Fruit fly (Drosophila melanogaster): Measurements from ENCODE around the gene robo2.

robo2 gene

DNA sequence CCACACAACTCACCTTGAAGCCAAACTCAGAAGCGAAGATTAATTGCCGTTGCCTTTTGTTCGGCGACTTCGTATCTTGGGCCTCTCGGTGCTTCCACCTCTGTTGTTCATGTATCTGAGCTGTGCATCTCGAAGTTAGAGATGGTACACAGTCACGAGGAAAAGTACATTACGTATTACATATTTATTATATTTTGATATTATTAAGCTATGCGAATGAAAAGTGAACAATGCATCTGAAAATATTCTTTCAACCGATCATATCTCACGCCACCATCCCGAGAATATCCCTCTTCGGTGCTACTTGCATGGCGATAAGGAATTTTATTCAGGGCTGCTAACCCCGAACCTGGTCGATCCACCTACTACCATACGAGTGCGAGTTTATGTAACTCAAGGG lies 24.8 kb upstream of the robo2 start (continued):
- TF ChIP-seq CG31441 (GFP tag; IDR thresholded peaks at IDR 0.05) (peak; percentile 57; the same call in 1 of the 2 replicates), CG10267 (tag; optimal IDR thresholded peaks at IDR 0.05) (peak; percentile 39), Aef1 (GFP tag; IDR thresholded peaks at IDR 0.05) (no peak), caup (GFP tag; optimal IDR thresholded peaks at IDR 0.05; ENCODE audit: severe bottlenecking) (no peak), p53 (GFP tag; optimal IDR thresholded peaks at IDR 0.05) (no peak), HLH4C (GFP tag; IDR thresholded peaks at IDR 0.05; ENCODE audit: partially characterized antibody) (0 out of 3 replicates have a peak, but pooled peaks have one; percentile 19), crc (GFP tag; optimal IDR thresholded peaks at IDR 0.05) (no peak), Med (GFP tag) (no peak), CG1529 (GFP tag; optimal IDR thresholded peaks at IDR 0.05) (peak; percentile 41), CG7357 (GFP tag; IDR thresholded peaks at IDR 0.05) (no peak), dmrt11E (tag; optimal IDR thresholded peaks at IDR 0.05) (peak; percentile 61), CG32772 (GFP tag; IDR thresholded peaks at IDR 0.05) (0 out of 2 replicates have a peak, but pooled peaks have one; percentile 12), Dfd (GFP tag; optimal IDR thresholded peaks at IDR 0.05) (no peak), Sox100B (GFP tag; optimal IDR thresholded peaks at IDR 0.05) (peak; percentile 22), Gsc (GFP tag; IDR thresholded peaks at IDR 0.05) (no peak), eyg (GFP tag; optimal IDR thresholded peaks at IDR 0.05) (no peak), CG6272 (GFP tag; IDR thresholded peaks at IDR 0.05) (no peak), Nf-YA (GFP tag; IDR thresholded peaks at IDR 0.05) (no peak), Ssrp (tag; optimal IDR thresholded peaks at IDR 0.05) (peak; percentile 34), CG11696 (GFP tag; IDR thresholded peaks at IDR 0.05) (no peak), hth (optimal IDR thresholded peaks at IDR 0.05) (no peak), phol (tag; optimal IDR thresholded peaks at IDR 0.05) (peak; percentile 25), CG9876 (GFP tag; optimal IDR thresholded peaks at IDR 0.05) (no peak), Ets65A (GFP tag) (no peak), ewg (GFP tag; optimal IDR thresholded peaks at IDR 0.05) (no peak), Trl (optimal IDR thresholded peaks at IDR 0.05) (no peak), Trl (GFP tag; optimal IDR thresholded peaks at IDR 0.05) (no peak), Bdp1 (GFP tag; optimal IDR thresholded peaks at IDR 0.05) (no peak), CG10979 (tag; optimal IDR thresholded peaks at IDR 0.05) (peak; percentile 51), CG2712 (tag; optimal IDR thresholded peaks at IDR 0.05) (peak; percentile 63), CG10209 (GFP tag; optimal IDR thresholded peaks at IDR 0.05) (no peak), CG16863 (GFP tag; optimal IDR thresholded peaks at IDR 0.05) (no peak), CG15269 (tag; optimal IDR thresholded peaks at IDR 0.05) (no peak), vfl (GFP tag; optimal IDR thresholded peaks at IDR 0.05) (no peak), CG17612 (GFP tag; IDR thresholded peaks at IDR 0.05) (no peak), chm (GFP tag; IDR thresholded peaks at IDR 0.05) (0 out of 2 replicates have a peak, but pooled peaks have one; percentile 41), pros (GFP tag; optimal IDR thresholded peaks at IDR 0.05) (no peak), bab2 (GFP tag; optimal IDR thresholded peaks at IDR 0.05) (no peak), CG30020 (tag; optimal IDR thresholded peaks at IDR 0.05) (no peak), CG17361 (GFP tag; IDR thresholded peaks at IDR 0.05) (0 out of 3 replicates have a peak, but pooled peaks have one; percentile 39), CG9932 (GFP tag; IDR thresholded peaks at IDR 0.05) (no peak), gem (tag; optimal IDR thresholded peaks at IDR 0.05) (peak; percentile 56), H15 (GFP tag; IDR thresholded peaks at IDR 0.05) (no peak), CG7556 (GFP tag; optimal IDR thresholded peaks at IDR 0.05) (peak; percentile 44), CG11456 (GFP tag; IDR thresholded peaks at IDR 0.05) (no peak), CG7372 (GFP tag; IDR thresholded peaks at IDR 0.05) (0 out of 2 replicates have a peak, but pooled peaks have one; percentile 15), Mes4 (GFP tag; optimal IDR thresholded peaks at IDR 0.05) (no peak), zfh1 (GFP tag; IDR thresholded peaks at IDR 0.05) (peak; percentile 46; the same call in 1 of the 3 replicates), CG31224 (GFP tag; IDR thresholded peaks at IDR 0.05) (no peak), CG1233 (GFP tag; optimal IDR thresholded peaks at IDR 0.05) (no peak), CG15011 (GFP tag; optimal IDR thresholded peaks at IDR 0.05) (no peak), BtbVII (GFP tag; optimal IDR thresholded peaks at IDR 0.05) (no peak), Elba2 (GFP tag; optimal IDR thresholded peaks at IDR 0.05) (no peak)
